Fruit fly (Drosophila melanogaster) whole organism: ENCODE data around the gene CG2701.

Source experiments
- Dll ChIP-seq: fragments of >200 bp; optimal IDR thresholded peaks from 2 replicates; lab custom pipeline; 2017
- EcR ChIP-seq, 2 experiments: fragments of >200 bp; optimal IDR thresholded peaks; 2 replicates each; lab custom pipeline; 2017; ENCODE audit warnings: missing biosample characterization in 2 of 2, missing genetic modification characterization in 2 of 2, missing genetic modification reagents in 2 of 2
- psq ChIP-seq: fragments of >200 bp; optimal IDR thresholded peaks from 2 replicates; lab custom pipeline; 2017

- TF ChIP-seq psq (lab: Kevin White, UChicago) (no peak), Dll (no peak), EcR (GFP tag; optimal IDR thresholded peaks at IDR 0.05; lab: Kevin White, UChicago) (no peak)
Measured at dm6 chrX:2714730-2715129, 5.4 kb downstream of the CG2701 start.
